Worm (Caenorhabditis elegans) whole organism, young adult: ENCODE data around the gene T04A6.3.

Experiments used
- B0019.2 ChIP-seq: fragments of 200-800 bp; sonication (Bioruptor generic); conservative IDR thresholded peaks from 2 replicates; pipeline ENCODE4 v1.3.6; 2022; ENCODE audit warnings: missing genetic modification reagents, missing genetic modification characterization, missing compliant biosample characterization
- B0035.1 ChIP-seq: sonication (generic microtip); optimal IDR thresholded peaks from 2 replicates; lab custom pipeline; 2016; ENCODE audit warnings: missing genetic modification characterization, mild to moderate bottlenecking, missing compliant biosample characterization, missing genotype, missing genetic modification reagents
- B0336.3 ChIP-seq: fragments of 200-800 bp; sonication (Bioruptor generic); IDR thresholded peaks from 2 replicates; pipeline ENCODE4 v1.3.6; 2022; ENCODE audit warnings: missing genetic modification characterization, missing compliant biosample characterization
- C06A6.2 ChIP-seq: fragments of 200-800 bp; sonication (Bioruptor generic); conservative IDR thresholded peaks from 2 replicates; pipeline ENCODE4 v1.3.6; 2022; ENCODE audit warnings: missing genetic modification characterization, missing compliant biosample characterization
- D2030.7 ChIP-seq: fragments of 200-800 bp; sonication (Bioruptor generic); IDR thresholded peaks from 2 replicates; pipeline ENCODE4 v1.3.6; 2022; ENCODE audit warnings: missing genetic modification reagents, missing genetic modification characterization, missing compliant biosample characterization
- F23B12.7 ChIP-seq: sonication (generic microtip); optimal IDR thresholded peaks from 2 replicates; lab custom pipeline; 2017; ENCODE audit warnings: missing genetic modification characterization, mild to moderate bottlenecking, missing compliant biosample characterization, antibody characterized with exemption, moderate library complexity; ENCODE audit not compliant: insufficient read depth
- F37B4.10 ChIP-seq: fragments of 200-800 bp; sonication (Bioruptor generic); IDR thresholded peaks from 2 replicates; pipeline ENCODE4 v1.3.6; 2022; ENCODE audit warnings: missing genetic modification characterization, missing compliant biosample characterization
- F49E8.2 ChIP-seq: sonication (generic microtip); optimal IDR thresholded peaks from 3 replicates; lab custom pipeline; 2017; ENCODE audit warnings: missing genetic modification characterization, mild to moderate bottlenecking, missing compliant biosample characterization, antibody characterized with exemption, moderate library complexity; ENCODE audit not compliant: insufficient read depth
- F57C9.4 ChIP-seq: sonication (generic microtip); optimal IDR thresholded peaks from 2 replicates; lab custom pipeline; 2017; ENCODE audit warnings: mild to moderate bottlenecking, missing genetic modification characterization, missing compliant biosample characterization
- K11D2.4 ChIP-seq: fragments of 200-800 bp; sonication (Bioruptor generic); IDR thresholded peaks from 2 replicates; pipeline ENCODE4 v1.3.6; 2022; ENCODE audit warnings: missing genetic modification reagents, missing genetic modification characterization, missing compliant biosample characterization
- K12H6.12 ChIP-seq: fragments of 200-800 bp; sonication (Bioruptor generic); optimal IDR thresholded peaks from 2 replicates; lab custom pipeline; 2018; ENCODE audit warnings: mild to moderate bottlenecking, missing genetic modification characterization, missing compliant biosample characterization
- T07F8.4 ChIP-seq: sonication (generic microtip); optimal IDR thresholded peaks from 2 replicates; lab custom pipeline; 2016; ENCODE audit warnings: mild to moderate bottlenecking, missing genetic modification characterization, moderate library complexity, missing compliant biosample characterization
- Y56A3A.18 ChIP-seq: fragments of 200-800 bp; sonication (Bioruptor generic); IDR thresholded peaks from 2 replicates; pipeline ENCODE4 v1.3.6; 2022; ENCODE audit warnings: missing genetic modification reagents, missing genetic modification characterization, missing compliant biosample characterization
- ZK185.1 ChIP-seq: sonication (generic microtip); optimal IDR thresholded peaks from 2 replicates; lab custom pipeline; 2016; ENCODE audit warnings: mild to moderate bottlenecking, missing genetic modification characterization, missing compliant biosample characterization; ENCODE audit not compliant: poor library complexity, severe bottlenecking
- akir-1 ChIP-seq: fragments of 200-800 bp; sonication (Bioruptor generic); optimal IDR thresholded peaks from 2 replicates; lab custom pipeline; 2018; ENCODE audit warnings: mild to moderate bottlenecking, missing genetic modification characterization, moderate library complexity, missing compliant biosample characterization
- aptf-3 ChIP-seq: fragments of 200-800 bp; sonication (Bioruptor generic); IDR thresholded peaks from 2 replicates; pipeline ENCODE4 v1.3.6; 2022; ENCODE audit warnings: missing genetic modification characterization, missing compliant biosample characterization
- bed-1 ChIP-seq: fragments of 200-800 bp; sonication (Bioruptor generic); IDR thresholded peaks from 2 replicates; pipeline ENCODE4 v1.3.6; 2022; ENCODE audit warnings: missing genetic modification reagents, missing genetic modification characterization, missing compliant biosample characterization
- ccch-3 ChIP-seq: fragments of 200-800 bp; sonication (Bioruptor generic); optimal IDR thresholded peaks from 2 replicates; lab custom pipeline; 2018; ENCODE audit warnings: mild to moderate bottlenecking, missing genetic modification characterization, missing compliant biosample characterization
- ceh-100 ChIP-seq: fragments of 200-800 bp; sonication (Bioruptor generic); IDR thresholded peaks from 2 replicates; pipeline ENCODE4 v1.3.6; 2022; ENCODE audit warnings: missing genetic modification reagents, missing genetic modification characterization, missing compliant biosample characterization
- ceh-27 ChIP-seq: fragments of 200-800 bp; sonication (Bioruptor generic); optimal IDR thresholded peaks from 2 replicates; lab custom pipeline; 2018; ENCODE audit warnings: mild to moderate bottlenecking, missing genetic modification characterization, moderate library complexity, missing compliant biosample characterization
- ceh-79 ChIP-seq: sonication (generic microtip); optimal IDR thresholded peaks from 2 replicates; lab custom pipeline; 2017; ENCODE audit warnings: mild to moderate bottlenecking, missing genetic modification characterization, missing compliant biosample characterization
- die-1 ChIP-seq: sonication (generic microtip); optimal IDR thresholded peaks from 2 replicates; lab custom pipeline; 2016; ENCODE audit warnings: missing genotype, mild to moderate bottlenecking, missing genetic modification characterization, missing compliant biosample characterization
- efl-1 ChIP-seq: fragments of 150-350 bp; optimal IDR thresholded peaks from 2 replicates; lab custom pipeline; 2014; ENCODE audit warnings: missing biosample characterization, missing genetic modification reagents, missing genetic modification characterization
- egl-44 ChIP-seq: fragments of 200-800 bp; sonication (Bioruptor generic); IDR thresholded peaks from 2 replicates; pipeline ENCODE4 v1.3.6; 2022; ENCODE audit warnings: missing genetic modification reagents, missing genetic modification characterization, missing compliant biosample characterization
- ekl-4 ChIP-seq: fragments of 200-800 bp; sonication (Bioruptor generic); IDR thresholded peaks from 2 replicates; pipeline ENCODE4 v1.3.6; 2022; ENCODE audit warnings: missing genetic modification reagents, missing genetic modification characterization, missing compliant biosample characterization
- fkh-3 ChIP-seq: sonication (generic microtip); optimal IDR thresholded peaks from 2 replicates; lab custom pipeline; 2016; ENCODE audit warnings: mild to moderate bottlenecking, missing genetic modification characterization, missing compliant biosample characterization
- gei-17 ChIP-seq: fragments of 200-800 bp; sonication (Bioruptor generic); optimal IDR thresholded peaks from 2 replicates; lab custom pipeline; 2018; ENCODE audit warnings: mild to moderate bottlenecking, missing genetic modification characterization, missing compliant biosample characterization
- him-1 ChIP-seq: sonication (generic microtip); optimal IDR thresholded peaks from 2 replicates; lab custom pipeline; 2016; ENCODE audit warnings: missing genotype, missing genetic modification reagents, missing genetic modification characterization, missing compliant biosample characterization
- hlh-26 ChIP-seq: fragments of 200-800 bp; sonication (Bioruptor generic); conservative IDR thresholded peaks from 2 replicates; pipeline ENCODE4 v1.3.6; 2022; ENCODE audit warnings: missing genetic modification reagents, missing genetic modification characterization, missing compliant biosample characterization
- hmg-1.2 ChIP-seq: fragments of 200-800 bp; sonication (Bioruptor generic); IDR thresholded peaks from 2 replicates; pipeline ENCODE4 v1.3.6; 2022; ENCODE audit warnings: missing genetic modification reagents, missing genetic modification characterization, missing compliant biosample characterization
- hrde-1 ChIP-seq: sonication (generic microtip); optimal IDR thresholded peaks from 2 replicates; lab custom pipeline; 2016; ENCODE audit warnings: missing genetic modification characterization, mild to moderate bottlenecking, missing compliant biosample characterization, moderate library complexity, missing genotype, missing genetic modification reagents, borderline replicate concordance
- let-526 ChIP-seq: fragments of 200-800 bp; sonication (Bioruptor generic); IDR thresholded peaks from 2 replicates; pipeline ENCODE4 v1.3.6; 2022; ENCODE audit warnings: missing genetic modification reagents, missing genetic modification characterization, missing compliant biosample characterization
- lin-26 ChIP-seq: fragments of 200-800 bp; sonication (Bioruptor generic); IDR thresholded peaks from 2 replicates; pipeline ENCODE4 v1.3.6; 2022; ENCODE audit warnings: missing genetic modification reagents, missing genetic modification characterization, missing compliant biosample characterization
- lin-35 ChIP-seq, 3 experiments: fragments of 150-350 bp in 2 of 3; sonication (generic microtip) in 1 of 3; optimal IDR thresholded peaks; 2 replicates each; lab custom pipeline; 2014 to 2018; ENCODE audit warnings: missing biosample characterization in 3 of 3, missing genetic modification characterization in 3 of 3, missing genetic modification reagents in 3 of 3
- madf-10 ChIP-seq: sonication (generic microtip); optimal IDR thresholded peaks from 2 replicates; lab custom pipeline; 2016; ENCODE audit warnings: mild to moderate bottlenecking, missing genetic modification characterization, missing compliant biosample characterization
- madf-3 ChIP-seq: fragments of 200-800 bp; sonication (Bioruptor generic); IDR thresholded peaks from 2 replicates; pipeline ENCODE4 v1.3.6; 2022; ENCODE audit warnings: missing genetic modification reagents, missing genetic modification characterization, missing compliant biosample characterization
- mel-28 ChIP-seq: sonication (generic microtip); optimal IDR thresholded peaks from 2 replicates; lab custom pipeline; 2016; ENCODE audit warnings: borderline replicate concordance, mild to moderate bottlenecking, missing genetic modification characterization, missing compliant biosample characterization
- nfyb-1 ChIP-seq: fragments of 200-800 bp; sonication (Bioruptor generic); IDR thresholded peaks from 2 replicates; pipeline ENCODE4 v1.3.6; 2022; ENCODE audit warnings: missing genetic modification reagents, missing genetic modification characterization, missing compliant biosample characterization
- nhr-120 ChIP-seq: fragments of 200-800 bp; sonication (Bioruptor generic); IDR thresholded peaks from 2 replicates; pipeline ENCODE4 v1.3.6; 2022; ENCODE audit warnings: missing genetic modification characterization, missing compliant biosample characterization
- sea-2 ChIP-seq: fragments of 200-800 bp; sonication (Bioruptor generic); IDR thresholded peaks from 2 replicates; pipeline ENCODE4 v1.3.6; 2022; ENCODE audit warnings: missing genetic modification characterization, missing compliant biosample characterization
- snpc-3.4 ChIP-seq: sonication (generic microtip); optimal IDR thresholded peaks from 2 replicates; lab custom pipeline; 2017; ENCODE audit warnings: missing genetic modification characterization, mild to moderate bottlenecking, missing compliant biosample characterization, antibody characterized with exemption, moderate library complexity, missing genotype, missing genetic modification reagents
- sptf-2 ChIP-seq: fragments of 200-800 bp; sonication (Bioruptor generic); optimal IDR thresholded peaks from 2 replicates; lab custom pipeline; 2018; ENCODE audit warnings: mild to moderate bottlenecking, missing genetic modification characterization, missing compliant biosample characterization
- tbp1 ChIP-seq: fragments of 200-800 bp; sonication (Bioruptor generic); optimal IDR thresholded peaks from 2 replicates; lab custom pipeline; 2018; ENCODE audit warnings: mild to moderate bottlenecking, missing genetic modification characterization, missing compliant biosample characterization
- tlf-1 ChIP-seq: fragments of 200-800 bp; sonication (Bioruptor generic); optimal IDR thresholded peaks from 2 replicates; lab custom pipeline; 2018; ENCODE audit warnings: mild to moderate bottlenecking, missing genetic modification characterization, missing compliant biosample characterization
- zim-3 ChIP-seq: sonication (generic microtip); optimal IDR thresholded peaks from 2 replicates; lab custom pipeline; 2017; ENCODE audit warnings: mild to moderate bottlenecking, missing genetic modification characterization, moderate library complexity, missing compliant biosample characterization
- ztf-18 ChIP-seq: sonication (generic microtip); optimal IDR thresholded peaks from 2 replicates; lab custom pipeline; 2016; ENCODE audit warnings: missing genotype, mild to moderate bottlenecking, missing genetic modification characterization, missing compliant biosample characterization
- ztf-28 ChIP-seq: fragments of 200-800 bp; sonication (Bioruptor generic); IDR thresholded peaks from 2 replicates; pipeline ENCODE4 v1.3.6; 2022; ENCODE audit warnings: missing genetic modification reagents, missing genetic modification characterization, missing compliant biosample characterization

The T04A6.3 gene

ce11 chrIII:7572781-7573400 is 35.2 kb downstream of the T04A6.3 start, which contains the start of the genes rpl-9 and lpd-7 (continued):
- TF ChIP-seq nfyb-1 (GFP tag; lab: Robert Waterston, UW) (no peak), sea-2 (GFP tag; lab: Robert Waterston, UW) (no peak), ceh-79 (no peak), ztf-28 (GFP tag; lab: Robert Waterston, UW) (peak; percentile 55; the same call in 1 of the 2 replicates), zim-3 (tag; lab: Kevin White, UChicago) (no peak), efl-1 (GFP tag; lab: Kevin White, UChicago) (no peak), akir-1 (GFP tag; lab: Kevin White, UChicago) (no peak), egl-44 (no peak), F37B4.10 (GFP tag; lab: Robert Waterston, UW) (no peak), ccch-3 (GFP tag; lab: Kevin White, UChicago) (no peak), B0035.1 (tag; lab: Kevin White, UChicago) (no peak), F23B12.7 (tag; lab: Kevin White, UChicago) (peak; percentile 75), tbp1 (GFP tag; lab: Kevin White, UChicago) (peak; percentile 22), fkh-3 (tag; lab: Kevin White, UChicago) (no peak), F57C9.4 (tag; lab: Kevin White, UChicago) (no peak), gei-17 (GFP tag; lab: Kevin White, UChicago) (no peak), ZK185.1 (no peak), let-526 (GFP tag; lab: Robert Waterston, UW) (no peak), hlh-26 (GFP tag; lab: Robert Waterston, UW) (no peak), lin-35 (GFP tag; optimal IDR thresholded peaks at IDR 0.05; lab: Kevin White, UChicago) (peak in 1 of 3 experiments; percentile 29), nhr-120 (GFP tag; lab: Robert Waterston, UW) (no peak), T07F8.4 (tag; lab: Kevin White, UChicago) (no peak), sptf-2 (no peak), ztf-18 (peak; percentile 30), B0019.2 (GFP tag; lab: Robert Waterston, UW) (no peak), ceh-27 (peak; percentile 75), aptf-3 (GFP tag; lab: Robert Waterston, UW) (no peak), K12H6.12 (tag; lab: Kevin White, UChicago) (no peak), K11D2.4 (GFP tag; lab: Robert Waterston, UW) (no peak), lin-26 (GFP tag; lab: Robert Waterston, UW) (no peak), mel-28 (tag; lab: Kevin White, UChicago) (no peak), F49E8.2 (peak; percentile 34), madf-10 (tag; lab: Kevin White, UChicago) (peak; percentile 1), Y56A3A.18 (no peak), hmg-1.2 (GFP tag; lab: Robert Waterston, UW) (peak; percentile 82; the same call in 1 of the 2 replicates)

ce11 chrIII:7571726-7572125 is 36.4 kb downstream of the T04A6.3 start:
- peak; percentile 76 for TF ChIP-seq hrde-1 (tag; lab: Kevin White, UChicago)
- TF ChIP-seq tlf-1 (GFP tag; lab: Kevin White, UChicago) = peak; percentile 30
- peak; percentile 51 for TF ChIP-seq him-1 (tag; lab: Kevin White, UChicago)
- TF ChIP-seq Y56A3A.18 = peak; percentile 78
- peak; percentile 76 for TF ChIP-seq B0336.3 (GFP tag; lab: Robert Waterston, UW)
- no peak for TF ChIP-seq C06A6.2 (GFP tag; lab: Robert Waterston, UW)
- TF ChIP-seq hlh-26 (GFP tag; lab: Robert Waterston, UW) = no peak
- peak; percentile 27; the same call in 1 of the 2 replicates for TF ChIP-seq D2030.7
- no peak for TF ChIP-seq akir-1 (GFP tag; lab: Kevin White, UChicago)
- peak; percentile 15 for TF ChIP-seq ztf-18
- peak; percentile 13 for TF ChIP-seq snpc-3.4 (tag; lab: Kevin White, UChicago)
- peak; percentile 20; the same call in 1 of the 2 replicates for TF ChIP-seq ceh-100 (GFP tag; lab: Robert Waterston, UW)
- 0 out of 2 replicates have a peak, but pooled peaks have one; percentile 31 for TF ChIP-seq madf-3
- TF ChIP-seq ekl-4 = peak; percentile 53; the same call in 1 of the 2 replicates
- TF ChIP-seq F49E8.2 = peak; percentile 50
- TF ChIP-seq die-1 (tag; lab: Kevin White, UChicago) = peak; percentile 19
- no peak for TF ChIP-seq bed-1 (GFP tag; lab: Robert Waterston, UW)
